Fruit fly (Drosophila melanogaster): ENCODE measurements around the gene Aladin.

Aladin gene

DNA sequence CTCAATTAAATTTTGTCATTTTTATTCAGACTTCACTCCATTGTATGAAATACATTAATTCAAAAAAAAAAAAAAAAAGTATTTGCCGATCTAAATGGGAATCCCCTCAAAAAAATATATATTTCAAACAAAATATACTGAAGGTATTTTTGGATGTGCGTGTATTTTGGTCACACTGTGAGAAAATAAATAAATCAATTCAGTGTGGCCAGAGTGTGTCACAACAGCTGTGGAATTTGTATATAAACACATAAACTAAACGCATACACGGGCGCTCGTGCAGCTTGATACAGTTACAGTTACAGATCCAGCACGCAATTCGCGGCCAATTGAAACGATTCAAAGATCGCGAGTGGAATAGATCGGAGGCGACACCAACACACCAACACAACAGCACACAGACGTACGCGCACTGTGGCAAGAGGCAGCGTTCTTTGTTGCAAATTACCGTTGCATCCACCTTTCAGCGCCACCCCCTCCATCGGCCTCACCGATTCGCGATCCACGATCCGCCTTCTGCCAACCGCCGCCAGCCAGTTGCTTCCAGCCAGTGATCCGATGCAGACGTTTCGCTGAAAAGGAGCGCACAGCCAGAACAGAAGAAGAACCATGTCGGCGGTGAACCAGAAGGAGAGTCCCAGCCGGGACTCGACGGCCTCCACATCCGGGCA, 22.9 kb upstream of the Aladin start, which contains the start of gene CG17754 (continued):
- TF ChIP-seq gt (GFP tag; IDR thresholded peaks at IDR 0.05) = no peak

DNA sequence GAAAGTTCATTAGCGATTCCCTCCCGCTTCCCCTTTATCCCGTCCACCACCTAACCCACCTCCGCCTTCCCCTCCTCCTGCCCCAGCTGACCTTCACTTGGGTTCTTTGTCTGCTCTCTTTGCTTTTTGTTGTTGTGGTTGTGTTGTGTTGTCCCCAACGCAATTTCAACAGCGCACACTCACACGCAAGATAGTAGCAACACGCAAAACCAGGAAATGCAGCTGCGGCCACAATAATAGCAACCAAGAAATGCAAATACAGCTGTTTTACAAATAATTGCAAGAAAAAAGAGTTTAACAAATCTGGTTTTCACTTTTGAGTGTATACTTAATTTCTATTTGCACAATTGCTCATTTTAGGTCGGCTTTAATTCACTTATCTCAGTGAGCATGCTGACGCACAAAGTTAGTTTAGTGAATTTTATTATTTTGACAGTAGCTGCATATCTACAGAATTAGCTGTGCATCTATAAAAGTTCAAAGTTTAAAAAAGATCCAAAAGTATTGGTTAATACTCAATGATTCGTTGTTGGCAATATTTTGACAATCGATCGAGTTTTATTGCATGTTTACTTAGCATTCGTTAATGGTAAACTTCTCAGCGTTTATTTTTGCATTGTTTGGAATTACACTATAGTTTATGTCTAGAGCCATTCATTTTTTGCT, 21.9 kb upstream of the Aladin start:
- TF ChIP-seq Hmr (GFP tag; optimal IDR thresholded peaks at IDR 0.05) (no peak), CG10979 (tag; optimal IDR thresholded peaks at IDR 0.05) (peak; percentile 34), E2f2 (GFP tag; IDR thresholded peaks at IDR 0.05) (no peak), Elba2 (GFP tag; optimal IDR thresholded peaks at IDR 0.05) (no peak), CG2875 (GFP tag; optimal IDR thresholded peaks at IDR 0.05) (no peak), danr (GFP tag; IDR thresholded peaks at IDR 0.05) (no peak), CG6654 (GFP tag; optimal IDR thresholded peaks at IDR 0.05) (no peak), gem (tag; optimal IDR thresholded peaks at IDR 0.05) (peak; percentile 37), crol (GFP tag; IDR thresholded peaks at IDR 0.05) (peak; percentile 84), Rx (GFP tag; IDR thresholded peaks at IDR 0.05) (no peak), CG3726 (GFP tag; IDR thresholded peaks at IDR 0.05) (no peak), CG16779 (GFP tag; IDR thresholded peaks at IDR 0.05) (no peak), CG12299 (tag; optimal IDR thresholded peaks at IDR 0.05) (no peak), Hr51 (GFP tag; optimal IDR thresholded peaks at IDR 0.05) (peak in 1 of 2 experiments; percentile 43), CG2889 (GFP tag; IDR thresholded peaks at IDR 0.05) (no peak), hb (GFP tag; IDR thresholded peaks at IDR 0.05; ENCODE audit: partially characterized antibody) (no peak), CG10209 (GFP tag; optimal IDR thresholded peaks at IDR 0.05) (no peak), eyg (GFP tag; optimal IDR thresholded peaks at IDR 0.05) (no peak), CG31441 (GFP tag; IDR thresholded peaks at IDR 0.05) (no peak), kni (GFP tag; optimal IDR thresholded peaks at IDR 0.05) (no peak), CG14014 (GFP tag; IDR thresholded peaks at IDR 0.05) (no peak), CoRest (tag; optimal IDR thresholded peaks at IDR 0.05) (peak; percentile 9), CG8290 (GFP tag; optimal IDR thresholded peaks at IDR 0.05) (no peak), CG8290 (tag; optimal IDR thresholded peaks at IDR 0.05) (peak in 1 of 2 experiments; percentile 45), CG30431 (GFP tag; optimal IDR thresholded peaks at IDR 0.05) (no peak), Lim3 (GFP tag; IDR thresholded peaks at IDR 0.05) (no peak), ara (GFP tag; IDR thresholded peaks at IDR 0.05) (no peak), CG2678 (tag; optimal IDR thresholded peaks at IDR 0.05) (peak; percentile 34), Optix (GFP tag; IDR thresholded peaks at IDR 0.05) (peak; percentile 37; the same call in 1 of the 3 replicates), Adf1 (GFP tag; IDR thresholded peaks at IDR 0.05) (no peak), ATbp (GFP tag; optimal IDR thresholded peaks at IDR 0.05) (peak; percentile 37), sqz (GFP tag; optimal IDR thresholded peaks at IDR 0.05) (no peak), Dp (GFP tag; optimal IDR thresholded peaks at IDR 0.05) (no peak), CG17912 (GFP tag; optimal IDR thresholded peaks at IDR 0.05) (no peak), Chrac-16 (GFP tag; optimal IDR thresholded peaks at IDR 0.05) (no peak), Dref (GFP tag; IDR thresholded peaks at IDR 0.05) (no peak), esg (GFP tag; conservative IDR thresholded peaks at IDR 0.05) (0 out of 2 replicates have a peak, but pooled peaks have one; percentile 12), wor (GFP tag; IDR thresholded peaks at IDR 0.05) (peak; percentile 30; the same call in 1 of the 2 replicates), zf30C (GFP tag; optimal IDR thresholded peaks at IDR 0.05) (no peak), CG2120 (GFP tag; optimal IDR thresholded peaks at IDR 0.05) (peak; percentile 1), CG8924 (tag; optimal IDR thresholded peaks at IDR 0.05) (no peak), ftz-f1 (GFP tag; optimal IDR thresholded peaks at IDR 0.05) (no peak), Side (GFP tag; optimal IDR thresholded peaks at IDR 0.05) (no peak), Eip74EF (GFP tag; optimal IDR thresholded peaks at IDR 0.05) (peak in 1 of 2 experiments; percentile 93), CG11085 (GFP tag; IDR thresholded peaks at IDR 0.05) (no peak), ato (GFP tag; IDR thresholded peaks at IDR 0.05; ENCODE audit: partially characterized antibody) (no peak)
